Worm (Caenorhabditis elegans) whole organism, early embryonic: ENCODE measurements around the gene F48F7.3.

Experiments
- ama-1 ChIP-seq: fragments of 150-350 bp; optimal IDR thresholded peaks from 2 replicates; lab custom pipeline; 2014
- ceh-13 ChIP-seq: fragments of 200-800 bp; sonication (Bioruptor generic); optimal IDR thresholded peaks from 2 replicates; lab custom pipeline; 2018; ENCODE audit warnings: mild to moderate bottlenecking, missing genetic modification characterization, missing compliant biosample characterization
- ceh-36 ChIP-seq: sonication (generic microtip); optimal IDR thresholded peaks from 2 replicates; lab custom pipeline; 2016; ENCODE audit warnings: missing genetic modification characterization, inconsistent platforms, missing compliant biosample characterization
- ets-7 ChIP-seq: sonication (generic microtip); optimal IDR thresholded peaks from 2 replicates; lab custom pipeline; 2016; ENCODE audit warnings: missing genotype, missing genetic modification characterization, missing compliant biosample characterization
- flt-1 ChIP-seq: fragments of 200-800 bp; sonication (Bioruptor generic); IDR thresholded peaks from 2 replicates; pipeline ENCODE4 v1.3.6; 2022; ENCODE audit warnings: missing genetic modification characterization, missing compliant biosample characterization
- tbx-11 ChIP-seq: fragments of 200-800 bp; sonication (Bioruptor generic); IDR thresholded peaks from 2 replicates; pipeline ENCODE4 v1.3.6; 2022; ENCODE audit warnings: missing genetic modification characterization, missing compliant biosample characterization
- tra-4 ChIP-seq: sonication (generic microtip); optimal IDR thresholded peaks from 2 replicates; lab custom pipeline; 2017; ENCODE audit warnings: missing genetic modification characterization, missing compliant biosample characterization

DNA sequence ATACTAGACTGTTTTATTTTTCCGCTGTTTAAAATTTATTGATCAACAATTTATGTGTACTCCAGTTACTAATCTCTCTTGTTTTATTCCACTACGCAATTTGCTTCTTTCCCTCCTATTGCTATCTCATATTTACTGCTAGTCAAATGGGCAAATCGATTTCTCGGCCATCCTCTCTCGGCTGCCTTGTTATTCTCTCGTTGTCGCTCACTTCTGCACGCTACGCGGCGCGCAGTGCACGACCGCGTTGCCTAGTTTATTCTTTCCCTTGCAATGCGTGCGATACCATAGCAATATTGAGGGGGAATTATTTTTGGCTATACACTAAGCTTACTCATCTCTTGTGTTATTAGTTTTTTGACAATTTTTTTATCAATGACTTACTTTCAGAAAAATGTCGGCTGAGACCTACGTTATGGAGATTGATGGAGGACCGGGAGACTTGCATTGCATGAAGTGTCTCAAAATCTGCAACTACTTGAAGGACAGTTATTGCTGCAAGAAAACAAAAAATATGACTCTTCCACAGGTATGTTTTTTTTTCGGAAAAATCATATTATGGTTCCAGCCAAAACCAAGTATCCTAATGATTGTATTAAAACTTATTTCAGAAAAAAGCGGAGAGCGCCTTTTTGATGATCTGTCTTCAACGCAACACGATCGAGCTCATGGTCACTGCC is 14.3 kb downstream of the F48F7.3 start, which contains the start of gene F48F7.6:
- TF ChIP-seq ceh-13 (GFP tag; lab: Kevin White, UChicago) (no peak), tra-4 (tag; lab: Kevin White, UChicago) (no peak), ama-1 (lab: Kevin White, UChicago) (no peak), flt-1 (peak; percentile 40; the same call in 1 of the 2 replicates), tbx-11 (GFP tag; lab: Robert Waterston, UW) (no peak), ets-7 (tag; lab: Kevin White, UChicago) (no peak), ceh-36 (tag; lab: Kevin White, UChicago) (no peak)
